Fruit fly (Drosophila melanogaster) whole organism, adult: ENCODE data around the gene CG10562.

Source experiments
- CG11617 ChIP-seq: fragments of 200-800 bp; sonication (Bioruptor generic); optimal IDR thresholded peaks from 2 replicates; lab custom pipeline; 2017; ENCODE audit warnings: mild to moderate bottlenecking, missing biosample characterization, missing genetic modification reagents, missing genetic modification characterization
- CG5204 ChIP-seq: fragments of 200-800 bp; sonication (Bioruptor generic); optimal IDR thresholded peaks from 2 replicates; lab custom pipeline; 2016; ENCODE audit warnings: missing biosample characterization, missing genetic modification characterization
- Clk ChIP-seq: fragments of 200-800 bp; sonication (Bioruptor generic); optimal IDR thresholded peaks from 2 replicates; lab custom pipeline; 2017; ENCODE audit warnings: missing biosample characterization, missing genetic modification characterization
- Crg-1 ChIP-seq: fragments of 200-800 bp; sonication (Bioruptor generic); optimal IDR thresholded peaks from 2 replicates; lab custom pipeline; 2016; ENCODE audit warnings: missing biosample characterization, missing genetic modification characterization
- cic ChIP-seq: fragments of 200-800 bp; sonication (Bioruptor generic); optimal IDR thresholded peaks from 2 replicates; lab custom pipeline; 2017; ENCODE audit warnings: missing biosample characterization, mild to moderate bottlenecking, missing genetic modification characterization, moderate library complexity
- kay ChIP-seq: fragments of 200-800 bp; sonication (Bioruptor generic); peaks from one replicate; lab custom pipeline; 2016; ENCODE audit warnings: missing biosample characterization, missing genetic modification characterization, borderline replicate concordance
- tj ChIP-seq: fragments of 200-800 bp; sonication (Bioruptor generic); optimal IDR thresholded peaks from 3 replicates; lab custom pipeline; 2017; ENCODE audit warnings: missing biosample characterization, mild to moderate bottlenecking, missing genetic modification characterization, moderate library complexity
- toe ChIP-seq: fragments of 200-800 bp; sonication (Bioruptor generic); optimal IDR thresholded peaks from 2 replicates; lab custom pipeline; 2016; ENCODE audit warnings: missing biosample characterization, missing genetic modification characterization

DNA sequence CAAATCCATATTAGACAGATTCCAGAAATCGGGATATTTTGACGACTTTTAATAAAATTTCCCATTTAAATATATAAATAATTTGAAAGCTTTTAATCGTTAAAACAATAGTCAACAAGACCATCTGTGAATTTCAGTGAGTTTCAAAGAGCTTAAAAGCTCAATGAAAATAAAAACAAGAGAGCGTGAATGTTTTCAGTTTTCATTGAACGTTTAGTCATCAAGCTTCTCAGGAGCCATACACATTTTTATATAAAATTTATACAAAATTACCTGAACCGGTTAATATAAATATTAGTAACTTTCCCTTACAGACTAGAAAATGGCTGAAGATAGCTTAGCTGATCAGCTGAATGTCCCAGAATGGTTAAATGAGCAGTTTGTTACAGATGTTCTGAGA lies 20.3 kb downstream of the CG10562 start, which contains the start of gene CG31370:
- TF ChIP-seq tj (GFP tag; lab: Kevin White, UChicago) (no peak), toe (GFP tag; lab: Kevin White, UChicago) (no peak), Clk (GFP tag; lab: Kevin White, UChicago) (no peak), CG5204 (no peak), kay (GFP tag; lab: Kevin White, UChicago) (peak; percentile 93), cic (peak; percentile 26), Crg-1 (GFP tag; lab: Kevin White, UChicago) (no peak), CG11617 (no peak)
